Fruit fly (Drosophila melanogaster) whole organism, prepupa: ENCODE data around the gene CG2652.

ENCODE experiments used
- CG11294 ChIP-seq: fragments of 200-800 bp; sonication (Bioruptor generic); IDR thresholded peaks from 2 replicates; pipeline ENCODE4 v1.3.6; 2022; ENCODE audit warnings: missing biosample characterization, missing genetic modification characterization
- CG15336 ChIP-seq: fragments of 200-800 bp; sonication (Bioruptor generic); IDR thresholded peaks from 2 replicates; pipeline ENCODE4 v1.3.6; 2022; ENCODE audit warnings: missing biosample characterization, missing genetic modification characterization
- CG3032 ChIP-seq: fragments of 200-800 bp; optimal IDR thresholded peaks from 2 replicates; lab custom pipeline; 2019; ENCODE audit warnings: missing biosample characterization, mild to moderate bottlenecking, missing genetic modification characterization, moderate library complexity
- CG6792 ChIP-seq: fragments of 200-800 bp; sonication (Bioruptor generic); optimal IDR thresholded peaks from 3 replicates; lab custom pipeline; 2016; ENCODE audit warnings: missing biosample characterization, missing genetic modification characterization
- Ets21C ChIP-seq: fragments of 200-800 bp; sonication (Bioruptor generic); optimal IDR thresholded peaks from 3 replicates; lab custom pipeline; 2016; ENCODE audit warnings: missing biosample characterization, missing genetic modification characterization
- Ets96B ChIP-seq: fragments of 200-800 bp; optimal IDR thresholded peaks from 2 replicates; lab custom pipeline; 2019; ENCODE audit warnings: missing biosample characterization, mild to moderate bottlenecking, missing genetic modification characterization, moderate library complexity
- Gug ChIP-seq: fragments of 200-800 bp; sonication (Bioruptor generic); IDR thresholded peaks from 2 replicates; pipeline ENCODE4 v1.3.6; 2022; ENCODE audit warnings: missing biosample characterization, missing genetic modification characterization
- OdsH ChIP-seq: fragments of 200-800 bp; sonication (Bioruptor generic); optimal IDR thresholded peaks from 3 replicates; lab custom pipeline; 2016; ENCODE audit warnings: missing biosample characterization, missing genetic modification characterization

dm6 chrX:2707377-2708090 lies 24.8 kb upstream of the CG2652 start, which contains the start of gene CG2680:
- TF ChIP-seq CG15336 (GFP tag; lab: Robert Waterston, UW) (no peak), Ets21C (GFP tag; lab: Kevin White, UChicago) (no peak), OdsH (GFP tag; lab: Kevin White, UChicago) (no peak), CG11294 (GFP tag; lab: Robert Waterston, UW) (no peak), CG3032 (tag; lab: Kevin White, UChicago) (no peak), Ets96B (tag; lab: Kevin White, UChicago) (no peak), CG6792 (GFP tag; lab: Kevin White, UChicago) (no peak), Gug (GFP tag; lab: Robert Waterston, UW) (no peak)
